Worm (Caenorhabditis elegans): ENCODE measurements around the gene ddp-1.

ddp-1 gene

ce11 chrIII:1859532-1859931, at the start of gene ddp-1 (continued):
- peak; percentile 36 for TF ChIP-seq C08G9.2 (tag; optimal IDR thresholded peaks at IDR 0.05)
- peak; percentile 65 for TF ChIP-seq ceh-2 (tag; optimal IDR thresholded peaks at IDR 0.05)
- peak; percentile 60 for TF ChIP-seq ceh-48 (tag; optimal IDR thresholded peaks at IDR 0.05)
- TF ChIP-seq hlh-15 (tag; optimal IDR thresholded peaks at IDR 0.05) = peak; percentile 59
- TF ChIP-seq ref-2 (tag; optimal IDR thresholded peaks at IDR 0.05) = peak; percentile 75
- TF ChIP-seq pag-3 (tag; optimal IDR thresholded peaks at IDR 0.05; ENCODE audit: borderline replicate concordance) = no peak
- peak; percentile 52 for TF ChIP-seq rnt-1 (tag; optimal IDR thresholded peaks at IDR 0.05)
- peak; percentile 47 for TF ChIP-seq lin-11 (tag; optimal IDR thresholded peaks at IDR 0.05)
- peak; percentile 75 for TF ChIP-seq ets-4 (tag; optimal IDR thresholded peaks at IDR 0.05)
- TF ChIP-seq ceh-19 (GFP tag; optimal IDR thresholded peaks at IDR 0.05) = peak; percentile 69
- no peak for TF ChIP-seq tbx-7 (tag; optimal IDR thresholded peaks at IDR 0.05)
- no peak for TF ChIP-seq unc-55 (GFP tag; optimal IDR thresholded peaks at IDR 0.05)
- TF ChIP-seq unc-3 (GFP tag; conservative IDR thresholded peaks at IDR 0.05) = peak; percentile 81
- TF ChIP-seq unc-3 (tag; optimal IDR thresholded peaks at IDR 0.05) = peak; percentile 51
- no peak for TF ChIP-seq nhr-11 (tag; optimal IDR thresholded peaks at IDR 0.05)
- peak; percentile 64 for TF ChIP-seq ceh-31 (tag; optimal IDR thresholded peaks at IDR 0.05)
- peak; percentile 47 for TF ChIP-seq fax-1 (tag; optimal IDR thresholded peaks at IDR 0.05)

ce11 chrIII:1814285-1814684, 45.4 kb upstream of the ddp-1 start:
- no peak for TF ChIP-seq sox-2 (GFP tag; IDR thresholded peaks at IDR 0.05)
- TF ChIP-seq eyg-1 (tag; optimal IDR thresholded peaks at IDR 0.05) = no peak
- no peak for TF ChIP-seq C38D4.7 (GFP tag; optimal IDR thresholded peaks at IDR 0.05)
- TF ChIP-seq tbx-2 (tag; optimal IDR thresholded peaks at IDR 0.05) = no peak
- no peak for TF ChIP-seq ceh-2 (tag; optimal IDR thresholded peaks at IDR 0.05)
- TF ChIP-seq madf-2 (tag; optimal IDR thresholded peaks at IDR 0.05) = no peak
- TF ChIP-seq ref-2 (tag; optimal IDR thresholded peaks at IDR 0.05) = no peak
- TF ChIP-seq ahr-1 (tag; optimal IDR thresholded peaks at IDR 0.05) = no peak

- TF ChIP-seq nhr-11 (tag; optimal IDR thresholded peaks at IDR 0.05) (no peak), dmd-4 (tag; optimal IDR thresholded peaks at IDR 0.05; ENCODE audit: borderline replicate concordance) (no peak), ceh-34 (tag; optimal IDR thresholded peaks at IDR 0.05) (no peak), ceh-19 (GFP tag; optimal IDR thresholded peaks at IDR 0.05) (no peak), eyg-1 (tag; optimal IDR thresholded peaks at IDR 0.05) (no peak), ceh-30 (tag; optimal IDR thresholded peaks at IDR 0.05) (no peak), ceh-14 (tag; optimal IDR thresholded peaks at IDR 0.05) (no peak), unc-42 (tag; optimal IDR thresholded peaks at IDR 0.05) (no peak), nhr-232 (tag; optimal IDR thresholded peaks at IDR 0.05) (no peak), sox-4 (tag; optimal IDR thresholded peaks at IDR 0.05) (no peak), fkh-10 (GFP tag; optimal IDR thresholded peaks at IDR 0.05) (no peak), zip-5 (tag; optimal IDR thresholded peaks at IDR 0.05) (no peak), elt-2 (tag; optimal IDR thresholded peaks at IDR 0.05) (no peak)
Measured at ce11 chrIII:1818001-1818655, 41.6 kb upstream of the ddp-1 start, which contains the start of gene clp-4. Gene clp-4 (minus strand): TSS chrIII:1818323.

ce11 chrIII:1819049-1819597, 40.6 kb upstream of the ddp-1 start:
- TF ChIP-seq pqm-1 (tag; optimal IDR thresholded peaks at IDR 0.05) (no peak), eyg-1 (tag; optimal IDR thresholded peaks at IDR 0.05) (no peak), ceh-48 (tag; optimal IDR thresholded peaks at IDR 0.05) (no peak), tbx-2 (tag; optimal IDR thresholded peaks at IDR 0.05) (no peak), pha-2 (tag; optimal IDR thresholded peaks at IDR 0.05) (no peak), ceh-30 (tag; optimal IDR thresholded peaks at IDR 0.05) (no peak), ceh-18 (tag; optimal IDR thresholded peaks at IDR 0.05) (no peak)
